Fruit fly (Drosophila melanogaster): ENCODE measurements around the gene Tdrd3.

Tdrd3 gene

dm6 chr3L:14781082-14781862, 5.3 kb upstream of the Tdrd3 start (continued):
- TF ChIP-seq zfh2 (GFP tag; optimal IDR thresholded peaks at IDR 0.05) (no peak), Xbp1 (GFP tag; optimal IDR thresholded peaks at IDR 0.05) (peak; percentile 62), CG4617 (GFP tag; optimal IDR thresholded peaks at IDR 0.05; ENCODE audit: borderline replicate concordance) (peak; percentile 2), Oaz (GFP tag; IDR thresholded peaks at IDR 0.05) (no peak), cwo (GFP tag; optimal IDR thresholded peaks at IDR 0.05) (peak; percentile 99), CG15011 (GFP tag; optimal IDR thresholded peaks at IDR 0.05) (peak; percentile 30), Hr39 (optimal IDR thresholded peaks at IDR 0.05) (no peak), CG8944 (GFP tag; optimal IDR thresholded peaks at IDR 0.05) (peak; percentile 4), cg (GFP tag; optimal IDR thresholded peaks at IDR 0.05) (peak; percentile 97), Camta (GFP tag; optimal IDR thresholded peaks at IDR 0.05) (peak; percentile 50), CG1647 (GFP tag; optimal IDR thresholded peaks at IDR 0.05) (no peak), Mrtf (GFP tag; IDR thresholded peaks at IDR 0.05) (0 out of 3 replicates have a peak, but pooled peaks have one; percentile 23), CG12942 (GFP tag; optimal IDR thresholded peaks at IDR 0.05) (peak; percentile 7), wor (GFP tag; IDR thresholded peaks at IDR 0.05) (0 out of 2 replicates have a peak, but pooled peaks have one; percentile 37), Ssrp (tag; optimal IDR thresholded peaks at IDR 0.05) (peak; percentile 80), CG3065 (GFP tag; optimal IDR thresholded peaks at IDR 0.05) (peak; percentile 94), ttk (GFP tag; IDR thresholded peaks at IDR 0.05) (peak; percentile 40), Aef1 (GFP tag; IDR thresholded peaks at IDR 0.05) (no peak; the same call in 2 of the 3 replicates), oc (tag; optimal IDR thresholded peaks at IDR 0.05) (peak; percentile 49), MTF-1 (GFP tag; optimal IDR thresholded peaks at IDR 0.05; ENCODE audit: borderline replicate concordance) (peak; percentile 55), CG34422 (GFP tag; IDR thresholded peaks at IDR 0.05) (peak; percentile 23; the same call in 2 of the 3 replicates), CG7786 (GFP tag; optimal IDR thresholded peaks at IDR 0.05) (no peak), sens-2 (GFP tag; IDR thresholded peaks at IDR 0.05) (no peak), Mad (GFP tag; optimal IDR thresholded peaks at IDR 0.05) (no peak), Optix (GFP tag; IDR thresholded peaks at IDR 0.05) (no peak), CG2678 (tag; optimal IDR thresholded peaks at IDR 0.05) (peak; percentile 84), Six4 (GFP tag; optimal IDR thresholded peaks at IDR 0.05) (peak; percentile 21), Opbp (GFP tag; IDR thresholded peaks at IDR 0.05; ENCODE audit: partially characterized antibody) (no peak), peb (GFP tag; IDR thresholded peaks at IDR 0.05) (no peak), gfzf (GFP tag; optimal IDR thresholded peaks at IDR 0.05) (no peak), Med (GFP tag) (peak; percentile 80), chn (GFP tag; optimal IDR thresholded peaks at IDR 0.05) (no peak), CG17186 (GFP tag; optimal IDR thresholded peaks at IDR 0.05) (no peak), slbo (GFP tag; IDR thresholded peaks at IDR 0.05) (peak; percentile 56), PHDP (tag; optimal IDR thresholded peaks at IDR 0.05) (peak; percentile 63), tna (GFP tag; IDR thresholded peaks at IDR 0.05; ENCODE audit: partially characterized antibody) (no peak), NK7.1 (GFP tag; optimal IDR thresholded peaks at IDR 0.05) (no peak), dan (GFP tag; IDR thresholded peaks at IDR 0.05) (no peak), CG18262 (tag; optimal IDR thresholded peaks at IDR 0.05) (peak; percentile 93), Atf3 (GFP tag; optimal IDR thresholded peaks at IDR 0.05) (peak; percentile 28), unpg (GFP tag; optimal IDR thresholded peaks at IDR 0.05) (peak; percentile 48), CG10147 (GFP tag; optimal IDR thresholded peaks at IDR 0.05) (peak; percentile 72), CTCF (GFP tag; optimal IDR thresholded peaks at IDR 0.05) (peak; percentile 8), caup (GFP tag; optimal IDR thresholded peaks at IDR 0.05; ENCODE audit: severe bottlenecking) (peak; percentile 29), Gsc (GFP tag; IDR thresholded peaks at IDR 0.05) (no peak), ewg (GFP tag; optimal IDR thresholded peaks at IDR 0.05) (peak; percentile 40), nau (GFP tag; optimal IDR thresholded peaks at IDR 0.05) (peak; percentile 61), hb (GFP tag; IDR thresholded peaks at IDR 0.05; ENCODE audit: partially characterized antibody) (no peak), CG30403 (GFP tag; optimal IDR thresholded peaks at IDR 0.05) (peak; percentile 68), TFAM (GFP tag; optimal IDR thresholded peaks at IDR 0.05) (no peak)
